Worm (Caenorhabditis elegans) whole organism, L4/young adult: Measurements from ENCODE around the gene pbs-6.

Experiments
- W03F9.2 ChIP-seq: fragments of 150-350 bp; optimal IDR thresholded peaks from 2 replicates; lab custom pipeline; 2014; ENCODE audit warnings: missing biosample characterization, missing genetic modification characterization
- dao-5 ChIP-seq: sonication (generic microtip); optimal IDR thresholded peaks from 2 replicates; lab custom pipeline; 2016; ENCODE audit warnings: missing genotype, missing genetic modification characterization, moderate library complexity, missing compliant biosample characterization
- him-1 ChIP-seq: sonication (generic microtip); optimal IDR thresholded peaks from 2 replicates; lab custom pipeline; 2016; ENCODE audit warnings: missing genotype, missing genetic modification reagents, missing genetic modification characterization, missing compliant biosample characterization

DNA sequence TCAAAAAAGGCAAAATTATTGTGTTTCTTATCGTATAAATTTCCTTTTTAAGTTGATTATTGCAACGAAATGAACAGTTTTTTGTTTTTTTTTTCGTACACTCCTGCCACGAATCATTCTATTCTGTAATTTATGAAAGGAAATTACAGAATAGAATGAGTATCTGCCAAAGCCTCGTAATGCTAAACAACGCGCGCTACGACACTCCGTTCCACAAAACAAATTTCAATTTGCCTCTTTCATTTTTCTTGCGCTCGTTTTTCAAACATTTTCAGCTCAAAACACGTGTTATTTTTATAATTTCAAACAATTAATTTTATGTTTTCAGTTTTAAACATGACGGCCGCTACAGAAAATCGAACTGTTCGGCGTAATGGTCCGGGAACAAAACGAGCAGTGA, 19.1 kb downstream of the pbs-6 start, which contains the start of gene mob-4:
- TF ChIP-seq him-1, result no peak
- no peak for TF ChIP-seq dao-5
- TF ChIP-seq W03F9.2 (tag; lab: Kevin White, UChicago), result no peak
